Worm (Caenorhabditis elegans) whole organism, L2 larva: Measurements from ENCODE around the gene Y102A5C.27.

Experiments used
- R02D3.7 ChIP-seq: fragments of 150-350 bp; optimal IDR thresholded peaks from 2 replicates; lab custom pipeline; 2014; ENCODE audit warnings: missing biosample characterization, missing genetic modification characterization
- ZK546.5 ChIP-seq: sonication (generic microtip); optimal IDR thresholded peaks from 2 replicates; lab custom pipeline; 2017; ENCODE audit warnings: missing biosample characterization, missing genetic modification characterization
- ama-1 ChIP-seq: fragments of 150-350 bp; optimal IDR thresholded peaks from 2 replicates; lab custom pipeline; 2018; ENCODE audit warnings: inconsistent platforms
- blmp-1 ChIP-seq: sonication (generic microtip); optimal IDR thresholded peaks from 2 replicates; lab custom pipeline; 2017; ENCODE audit warnings: missing genetic modification characterization, mild to moderate bottlenecking, missing compliant biosample characterization, antibody characterized with exemption, moderate library complexity; ENCODE audit not compliant: insufficient read depth
- egl-27 ChIP-seq: sonication (generic microtip); optimal IDR thresholded peaks from 3 replicates; lab custom pipeline; 2017; ENCODE audit warnings: missing biosample characterization, missing genetic modification reagents, missing genetic modification characterization
- gmeb-1 ChIP-seq: fragments of 150-350 bp; optimal IDR thresholded peaks from 2 replicates; lab custom pipeline; 2014; ENCODE audit warnings: missing biosample characterization, missing genetic modification characterization
- lsy-2 ChIP-seq, 2 experiments: fragments of 150-350 bp in 1 of 2; sonication (generic microtip) in 1 of 2; optimal IDR thresholded peaks; 2 replicates each; lab custom pipeline; 2014 to 2017; ENCODE audit warnings: missing biosample characterization in 2 of 2, missing genetic modification characterization in 2 of 2
- nhr-11 ChIP-seq: fragments of 150-350 bp; optimal IDR thresholded peaks from 2 replicates; lab custom pipeline; 2014; ENCODE audit warnings: missing biosample characterization, missing genetic modification characterization
- nhr-21 ChIP-seq: fragments of 150-350 bp; optimal IDR thresholded peaks from 2 replicates; lab custom pipeline; 2014; ENCODE audit warnings: missing biosample characterization, missing genetic modification characterization
- nhr-237 ChIP-seq: fragments of 150-350 bp; optimal IDR thresholded peaks from 2 replicates; lab custom pipeline; 2014; ENCODE audit warnings: missing biosample characterization, missing genetic modification characterization
- nhr-77 ChIP-seq: fragments of 150-350 bp; optimal IDR thresholded peaks from 2 replicates; lab custom pipeline; 2014; ENCODE audit warnings: missing biosample characterization, missing genetic modification characterization
- zag-1 ChIP-seq: fragments of 150-350 bp; optimal IDR thresholded peaks from 2 replicates; lab custom pipeline; 2014; ENCODE audit warnings: missing biosample characterization, missing genetic modification characterization
- ztf-11 ChIP-seq: sonication (generic microtip); optimal IDR thresholded peaks from 2 replicates; lab custom pipeline; 2017; ENCODE audit warnings: missing biosample characterization, missing genetic modification characterization
- ztf-4 ChIP-seq: fragments of 150-350 bp; optimal IDR thresholded peaks from 2 replicates; lab custom pipeline; 2014; ENCODE audit warnings: missing biosample characterization, missing genetic modification characterization

DNA sequence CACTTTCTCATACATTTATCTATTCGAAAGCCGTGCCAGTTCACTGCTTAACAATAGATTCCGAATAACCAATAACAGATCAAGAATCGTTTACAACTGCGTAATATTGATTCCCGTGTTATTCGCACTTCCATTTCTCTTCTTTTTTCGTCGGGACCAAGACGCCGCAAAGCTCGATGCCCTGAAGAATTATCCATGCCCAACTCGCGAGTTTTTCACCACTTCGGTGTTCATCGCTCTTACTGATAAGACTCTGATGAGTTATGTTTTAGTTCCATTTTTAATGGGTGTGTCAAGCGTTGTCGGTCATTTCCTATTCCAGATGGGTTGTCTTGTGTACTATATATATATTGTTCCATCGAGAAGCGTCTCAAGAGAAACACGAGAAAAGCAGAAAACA, 15.2 kb downstream of the Y102A5C.27 start:
- no peak for TF ChIP-seq ama-1 (lab: Kevin White, UChicago)
- no peak for TF ChIP-seq lsy-2 (tag; optimal IDR thresholded peaks at IDR 0.05; lab: Kevin White, UChicago)
- no peak for TF ChIP-seq zag-1 (tag; lab: Kevin White, UChicago)
- TF ChIP-seq blmp-1 (tag; lab: Kevin White, UChicago), result no peak
- no peak for TF ChIP-seq R02D3.7
- TF ChIP-seq ZK546.5 (tag; lab: Kevin White, UChicago), result no peak
- no peak for TF ChIP-seq ztf-11 (tag; lab: Kevin White, UChicago)
- no peak for TF ChIP-seq nhr-77 (tag; lab: Kevin White, UChicago)
- no peak for TF ChIP-seq egl-27 (tag; lab: Kevin White, UChicago)
- no peak for TF ChIP-seq nhr-237
- TF ChIP-seq ztf-4 (tag; lab: Kevin White, UChicago), result no peak
- TF ChIP-seq nhr-21, result no peak
- TF ChIP-seq gmeb-1 (tag; lab: Kevin White, UChicago), result no peak
- TF ChIP-seq nhr-11 (tag; lab: Kevin White, UChicago), result no peak
